Fruit fly (Drosophila melanogaster) whole organism, adult: ENCODE measurements around the gene CG34355.

Experiments
- CG11617 ChIP-seq: fragments of 200-800 bp; sonication (Bioruptor generic); optimal IDR thresholded peaks from 2 replicates; lab custom pipeline; 2017; ENCODE audit warnings: mild to moderate bottlenecking, missing biosample characterization, missing genetic modification reagents, missing genetic modification characterization
- CG12768 ChIP-seq: fragments of 200-800 bp; sonication (Bioruptor generic); optimal IDR thresholded peaks from 2 replicates; lab custom pipeline; 2017; ENCODE audit warnings: missing biosample characterization, missing genetic modification characterization, mild to moderate bottlenecking, moderate library complexity, missing genetic modification reagents
- CG14711 ChIP-seq: fragments of 200-800 bp; sonication (Bioruptor generic); optimal IDR thresholded peaks from 2 replicates; lab custom pipeline; 2018; ENCODE audit warnings: missing biosample characterization, mild to moderate bottlenecking, missing genetic modification characterization, moderate library complexity
- CG1620 ChIP-seq: fragments of 200-800 bp; sonication (Bioruptor generic); optimal IDR thresholded peaks from 2 replicates; lab custom pipeline; 2016; ENCODE audit warnings: missing biosample characterization, missing genetic modification characterization
- CG33017 ChIP-seq: fragments of 200-800 bp; sonication (Bioruptor generic); optimal IDR thresholded peaks from 2 replicates; lab custom pipeline; 2018; ENCODE audit warnings: missing biosample characterization, mild to moderate bottlenecking, missing genetic modification characterization, moderate library complexity
- CG5204 ChIP-seq: fragments of 200-800 bp; sonication (Bioruptor generic); optimal IDR thresholded peaks from 2 replicates; lab custom pipeline; 2016; ENCODE audit warnings: missing biosample characterization, missing genetic modification characterization
- CG7045 ChIP-seq: fragments of 200-800 bp; sonication (Bioruptor generic); optimal IDR thresholded peaks from 2 replicates; lab custom pipeline; 2017; ENCODE audit warnings: missing biosample characterization, mild to moderate bottlenecking, missing genetic modification characterization
- CG7101 ChIP-seq: fragments of 200-800 bp; sonication (Bioruptor generic); optimal IDR thresholded peaks from 2 replicates; lab custom pipeline; 2018; ENCODE audit warnings: missing biosample characterization, mild to moderate bottlenecking, missing genetic modification characterization, moderate library complexity
- Clk ChIP-seq: fragments of 200-800 bp; sonication (Bioruptor generic); optimal IDR thresholded peaks from 2 replicates; lab custom pipeline; 2017; ENCODE audit warnings: missing biosample characterization, missing genetic modification characterization
- Crg-1 ChIP-seq: fragments of 200-800 bp; sonication (Bioruptor generic); optimal IDR thresholded peaks from 2 replicates; lab custom pipeline; 2016; ENCODE audit warnings: missing biosample characterization, missing genetic modification characterization
- Hr96 ChIP-seq: fragments of 200-800 bp; sonication (Bioruptor generic); optimal IDR thresholded peaks from 2 replicates; lab custom pipeline; 2016; ENCODE audit warnings: missing biosample characterization, missing genetic modification characterization
- Mnt ChIP-seq: fragments of 200-800 bp; sonication (Bioruptor generic); optimal IDR thresholded peaks from 2 replicates; lab custom pipeline; 2016; ENCODE audit warnings: missing biosample characterization, mild to moderate bottlenecking, missing genetic modification characterization
- bab1 ChIP-seq: fragments of 200-800 bp; sonication (Bioruptor generic); optimal IDR thresholded peaks from 3 replicates; lab custom pipeline; 2019; ENCODE audit warnings: missing biosample characterization, mild to moderate bottlenecking, missing genetic modification characterization, moderate library complexity
- cic ChIP-seq: fragments of 200-800 bp; sonication (Bioruptor generic); optimal IDR thresholded peaks from 2 replicates; lab custom pipeline; 2017; ENCODE audit warnings: missing biosample characterization, mild to moderate bottlenecking, missing genetic modification characterization, moderate library complexity
- cnc ChIP-seq, 2 experiments: fragments of >200 bp; optimal IDR thresholded peaks; 2 replicates each; lab custom pipeline; 2017
- kay ChIP-seq: fragments of 200-800 bp; sonication (Bioruptor generic); peaks from one replicate; lab custom pipeline; 2016; ENCODE audit warnings: missing biosample characterization, missing genetic modification characterization, borderline replicate concordance
- ovo ChIP-seq: fragments of 200-800 bp; sonication (Bioruptor generic); optimal IDR thresholded peaks from 2 replicates; lab custom pipeline; 2016; ENCODE audit warnings: missing biosample characterization, missing genetic modification characterization
- pad ChIP-seq: fragments of 200-800 bp; sonication (Bioruptor generic); optimal IDR thresholded peaks from 3 replicates; lab custom pipeline; 2017; ENCODE audit warnings: missing biosample characterization, missing genetic modification characterization, mild to moderate bottlenecking, moderate library complexity, missing genetic modification reagents
- tj ChIP-seq: fragments of 200-800 bp; sonication (Bioruptor generic); optimal IDR thresholded peaks from 3 replicates; lab custom pipeline; 2017; ENCODE audit warnings: missing biosample characterization, mild to moderate bottlenecking, missing genetic modification characterization, moderate library complexity
- toe ChIP-seq: fragments of 200-800 bp; sonication (Bioruptor generic); optimal IDR thresholded peaks from 2 replicates; lab custom pipeline; 2016; ENCODE audit warnings: missing biosample characterization, missing genetic modification characterization

CG34355 gene

DNA sequence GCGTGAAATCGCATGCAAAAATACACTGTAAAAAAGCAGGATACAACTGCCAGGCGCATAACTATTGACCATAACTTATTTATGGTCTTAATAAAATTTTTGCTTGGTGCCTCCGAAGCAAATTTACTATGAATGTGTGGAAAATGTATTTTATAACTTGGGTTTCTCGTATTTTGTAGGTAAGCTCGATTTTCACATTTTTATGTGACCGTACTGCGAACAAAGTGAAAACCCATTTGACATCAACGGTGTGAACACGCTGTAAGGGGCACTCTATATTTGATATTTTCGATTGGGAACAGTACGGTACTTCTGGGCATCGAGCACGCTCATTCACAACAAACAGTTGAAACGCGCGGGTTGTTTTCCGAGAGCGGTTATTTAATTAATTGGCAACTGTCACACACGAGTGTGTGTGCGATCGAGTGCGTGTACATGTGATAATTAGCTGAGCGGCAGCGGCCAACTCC lies 22.2 kb upstream of the CG34355 start, which contains the start of the genes Nup98-96 and mbc:
Nup98-96 (minus strand) TSS at position 156 of the 470 bp plus-strand sequence.
mbc (plus strand) TSS at position 300 of the 470 bp plus-strand sequence.
- TF ChIP-seq CG33017 (peak; percentile 47), CG11617 (GFP tag; lab: Kevin White, UChicago) (peak; percentile 84), tj (peak; percentile 82), ovo (GFP tag; lab: Kevin White, UChicago) (peak; percentile 91), CG14711 (tag; lab: Kevin White, UChicago) (peak; percentile 65), Clk (peak; percentile 81), CG5204 (GFP tag; lab: Kevin White, UChicago) (peak; percentile 85), Mnt (GFP tag; lab: Kevin White, UChicago) (peak; percentile 93), cic (GFP tag; lab: Kevin White, UChicago) (peak; percentile 71), kay (GFP tag; lab: Kevin White, UChicago) (no peak), cnc (optimal IDR thresholded peaks at IDR 0.05; lab: Kevin White, UChicago) (no peak), pad (GFP tag; lab: Kevin White, UChicago) (peak; percentile 63), Hr96 (GFP tag; lab: Kevin White, UChicago) (peak; percentile 90), CG7045 (GFP tag; lab: Kevin White, UChicago) (peak; percentile 72), toe (GFP tag; lab: Kevin White, UChicago) (peak; percentile 96), Crg-1 (GFP tag; lab: Kevin White, UChicago) (peak; percentile 77), CG12768 (GFP tag; lab: Kevin White, UChicago) (peak; percentile 71), bab1 (GFP tag; lab: Kevin White, UChicago) (peak; percentile 87), CG7101 (tag; lab: Kevin White, UChicago) (peak; percentile 79), CG1620 (GFP tag; lab: Kevin White, UChicago) (peak; percentile 92)

DNA sequence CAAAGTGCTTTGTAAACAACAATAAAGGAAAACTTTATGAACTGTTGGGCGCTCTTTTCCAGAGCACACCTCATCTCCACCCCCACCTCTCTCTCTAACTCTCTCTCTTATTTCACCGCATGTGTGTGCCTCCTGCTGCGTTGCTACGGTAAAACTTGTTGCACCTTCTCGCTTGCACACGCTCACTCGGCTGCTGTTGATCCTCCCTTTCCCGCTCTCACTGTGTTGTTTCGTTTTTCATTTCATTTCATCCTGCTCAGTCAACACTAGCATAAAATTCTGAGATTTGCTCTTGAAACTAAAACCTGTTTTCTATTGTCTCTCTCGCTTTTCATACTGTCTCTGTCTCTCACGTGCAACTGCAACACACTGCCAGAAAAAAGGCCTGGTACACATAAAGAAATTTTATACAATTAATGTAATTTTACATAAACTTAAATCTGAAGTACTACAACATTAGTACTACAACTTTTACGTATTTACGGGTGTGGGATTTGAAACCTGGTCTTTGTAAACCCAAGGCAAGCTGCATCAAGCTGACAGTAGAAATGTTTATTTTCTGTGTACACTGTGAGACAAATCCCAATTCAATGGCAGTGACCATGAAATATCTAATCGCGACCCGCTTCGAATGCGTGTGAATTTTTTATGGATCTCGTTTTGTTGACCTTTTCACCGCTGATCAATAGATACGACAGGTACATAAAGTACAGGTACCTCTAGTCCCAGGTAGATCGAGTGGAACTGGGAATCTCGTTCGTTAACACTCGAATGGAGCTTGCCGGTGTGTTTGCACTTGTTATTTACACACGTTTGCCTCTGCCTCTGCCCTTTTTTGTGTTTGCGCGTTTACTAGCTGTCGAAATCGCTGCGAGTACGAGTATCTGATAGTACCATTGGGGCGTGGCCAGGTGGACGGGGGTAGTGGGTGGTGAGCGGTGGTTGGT lies 20.9 kb upstream of the CG34355 start:
- TF ChIP-seq cic (GFP tag; lab: Kevin White, UChicago): peak; percentile 94
- TF ChIP-seq pad (GFP tag; lab: Kevin White, UChicago): peak; percentile 68
- peak; percentile 62 for TF ChIP-seq Crg-1 (GFP tag; lab: Kevin White, UChicago)
- TF ChIP-seq Clk: peak; percentile 42
- TF ChIP-seq CG12768 (GFP tag; lab: Kevin White, UChicago): peak; percentile 79
- no peak for TF ChIP-seq kay (GFP tag; lab: Kevin White, UChicago)
- peak; percentile 44 for TF ChIP-seq Mnt (GFP tag; lab: Kevin White, UChicago)
- peak; percentile 17 for TF ChIP-seq ovo (GFP tag; lab: Kevin White, UChicago)
- TF ChIP-seq CG11617 (GFP tag; lab: Kevin White, UChicago): peak; percentile 42
- peak; percentile 33 for TF ChIP-seq CG7101 (tag; lab: Kevin White, UChicago)
- peak; percentile 27 for TF ChIP-seq Hr96 (GFP tag; lab: Kevin White, UChicago)
- no peak for TF ChIP-seq bab1 (GFP tag; lab: Kevin White, UChicago)
- TF ChIP-seq toe (GFP tag; lab: Kevin White, UChicago): peak; percentile 15
- peak; percentile 26 for TF ChIP-seq CG5204 (GFP tag; lab: Kevin White, UChicago)
- TF ChIP-seq CG1620 (GFP tag; lab: Kevin White, UChicago): peak; percentile 45
- no peak for TF ChIP-seq CG14711 (tag; lab: Kevin White, UChicago)
- TF ChIP-seq CG7045 (GFP tag; lab: Kevin White, UChicago): peak; percentile 33
- TF ChIP-seq cnc (optimal IDR thresholded peaks at IDR 0.05; lab: Kevin White, UChicago): no peak
- TF ChIP-seq CG33017: peak; percentile 38
- TF ChIP-seq tj: no peak

DNA sequence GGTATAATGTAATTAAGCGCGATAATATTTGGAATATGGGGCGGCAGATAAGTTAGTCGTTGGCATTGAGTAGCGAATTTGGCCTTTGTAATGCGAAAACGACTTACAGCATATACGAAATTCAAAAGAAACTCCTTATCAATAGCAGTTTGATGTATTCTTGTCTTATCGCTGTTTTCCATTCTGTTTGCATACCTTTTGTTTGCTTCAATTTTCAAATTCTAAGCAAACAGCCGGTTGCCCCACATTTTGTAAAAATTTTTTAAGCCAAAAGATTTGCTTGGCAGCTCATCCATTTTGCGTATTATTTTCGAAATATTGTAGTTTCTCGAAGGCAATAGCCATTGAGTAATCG lies 20.3 kb upstream of the CG34355 start:
- TF ChIP-seq cnc (optimal IDR thresholded peaks at IDR 0.05; lab: Kevin White, UChicago) (no peak), pad (GFP tag; lab: Kevin White, UChicago) (no peak), tj (no peak), cic (GFP tag; lab: Kevin White, UChicago) (peak; percentile 47)

DNA sequence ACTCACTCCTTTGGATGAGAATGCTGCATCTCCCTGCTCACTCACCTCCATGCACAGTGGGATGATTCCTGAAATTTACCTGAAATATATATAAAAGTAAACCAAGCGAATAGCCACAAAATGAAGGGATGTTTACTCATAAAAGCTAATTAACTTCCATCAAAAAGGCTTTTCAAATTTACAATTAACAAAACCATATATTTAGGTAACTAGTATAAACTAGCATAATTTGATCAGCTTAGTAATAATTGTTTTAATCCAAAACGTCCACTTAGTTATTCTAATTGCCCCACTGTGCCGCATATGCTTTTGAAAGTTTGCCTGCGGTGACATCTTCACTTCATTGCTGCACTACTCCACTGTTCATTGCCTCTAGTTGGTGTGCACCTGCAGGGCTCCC lies 19.7 kb upstream of the CG34355 start:
- TF ChIP-seq CG7101 (tag; lab: Kevin White, UChicago) (peak; percentile 6), CG7045 (GFP tag; lab: Kevin White, UChicago) (no peak), tj (no peak)

DNA sequence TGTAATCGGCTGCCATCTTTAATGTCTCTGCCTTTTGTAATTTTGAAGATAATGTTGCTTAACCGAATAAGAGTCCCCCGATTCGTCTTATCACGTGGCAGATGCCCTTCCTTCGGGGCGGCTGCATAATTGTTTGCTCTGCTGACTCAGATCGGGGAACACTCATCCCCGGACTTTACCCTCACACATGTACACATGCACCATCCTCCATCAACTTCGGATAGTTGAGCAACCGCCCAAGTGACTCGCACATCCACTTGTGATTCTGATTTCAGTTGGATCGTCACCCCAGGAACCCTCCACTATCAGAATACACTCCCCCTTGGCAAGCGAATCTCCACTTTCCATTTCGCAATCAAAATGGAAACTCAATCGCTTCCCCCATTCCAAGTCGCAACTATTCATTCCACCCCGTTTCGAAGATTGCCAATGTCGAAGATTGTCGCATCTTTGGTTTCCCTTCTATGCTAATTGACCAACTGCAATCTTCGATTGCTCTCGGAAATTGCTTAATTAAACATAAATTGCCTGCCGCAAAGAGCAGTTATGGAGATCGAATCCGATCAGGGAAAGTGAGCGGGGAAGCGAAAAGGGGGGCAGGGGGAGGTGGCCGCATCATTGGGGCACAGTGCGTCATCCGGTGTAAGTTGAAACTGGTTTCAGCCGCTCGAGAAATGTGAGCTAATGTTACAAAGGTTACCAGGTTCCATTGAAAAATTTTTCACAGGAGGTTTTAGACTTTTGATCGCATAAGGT lies 18.6 kb upstream of the CG34355 start:
- TF ChIP-seq CG7045 (GFP tag; lab: Kevin White, UChicago) (no peak), CG12768 (GFP tag; lab: Kevin White, UChicago) (no peak), cnc (optimal IDR thresholded peaks at IDR 0.05; lab: Kevin White, UChicago) (no peak)
